Fruit fly (Drosophila melanogaster): Measurements from ENCODE around the gene SA1.

dm6 chr2L:6931821-6932220 is 18.4 kb upstream of the SA1 start, which contains the start of gene CG43232:
- no peak for TF ChIP-seq Sp1 (GFP tag; optimal IDR thresholded peaks at IDR 0.05)
- no peak for TF ChIP-seq usp (GFP tag; optimal IDR thresholded peaks at IDR 0.05)
- TF ChIP-seq h (GFP tag; optimal IDR thresholded peaks at IDR 0.05) = no peak
- no peak for TF ChIP-seq CG32264 (GFP tag; optimal IDR thresholded peaks at IDR 0.05)
- no peak for TF ChIP-seq pan (optimal IDR thresholded peaks at IDR 0.05)
- TF ChIP-seq psq (GFP tag; optimal IDR thresholded peaks at IDR 0.05) = no peak
- TF ChIP-seq Dfd (GFP tag; optimal IDR thresholded peaks at IDR 0.05) = no peak
- TF ChIP-seq Rel (GFP tag; optimal IDR thresholded peaks at IDR 0.05) = no peak
- TF ChIP-seq Rel (tag; optimal IDR thresholded peaks at IDR 0.05) = no peak
- no peak for TF ChIP-seq OdsH (GFP tag; optimal IDR thresholded peaks at IDR 0.05)
- TF ChIP-seq Myc (optimal IDR thresholded peaks at IDR 0.05) = no peak
- TF ChIP-seq rgr (GFP tag; optimal IDR thresholded peaks at IDR 0.05) = no peak
- no peak for TF ChIP-seq Abd-B (GFP tag; optimal IDR thresholded peaks at IDR 0.05)

All from whole organism, wandering third instar larva.